Fruit fly (Drosophila melanogaster) whole organism, embryonic: Measurements from ENCODE around the gene CG14273.

ENCODE experiments used
- B-H2 ChIP-seq: fragments of 200-800 bp; sonication (Bioruptor generic); optimal IDR thresholded peaks from 2 replicates; lab custom pipeline; 2018; ENCODE audit warnings: missing biosample characterization, mild to moderate bottlenecking, missing genetic modification characterization
- CG10147 ChIP-seq: fragments of 200-800 bp; sonication (Bioruptor generic); optimal IDR thresholded peaks from 2 replicates; lab custom pipeline; 2019; ENCODE audit warnings: missing biosample characterization, mild to moderate bottlenecking, missing genetic modification characterization, moderate library complexity
- CG1024 ChIP-seq: fragments of 200-800 bp; sonication (Bioruptor generic); IDR thresholded peaks from 2 replicates; pipeline ENCODE4 v1.3.6; 2022; ENCODE audit warnings: missing biosample characterization, missing genetic modification characterization
- CG10274 ChIP-seq: fragments of 200-800 bp; sonication (Bioruptor generic); optimal IDR thresholded peaks from 3 replicates; lab custom pipeline; 2017; ENCODE audit warnings: missing biosample characterization, mild to moderate bottlenecking, missing genetic modification characterization
- CG11456 ChIP-seq: fragments of 200-800 bp; sonication (Bioruptor generic); IDR thresholded peaks from 3 replicates; pipeline ENCODE4 v1.3.6; 2022; ENCODE audit warnings: missing biosample characterization, missing genetic modification characterization
- CG11696 ChIP-seq: fragments of 200-800 bp; sonication (Bioruptor generic); IDR thresholded peaks from 2 replicates; pipeline ENCODE4 v1.3.6; 2022; ENCODE audit warnings: missing biosample characterization, missing genetic modification characterization
- CG12155 ChIP-seq: fragments of 200-800 bp; sonication (Bioruptor generic); optimal IDR thresholded peaks from 3 replicates; lab custom pipeline; 2016; ENCODE audit warnings: missing biosample characterization, missing genetic modification characterization
- CG13287 ChIP-seq: fragments of 200-800 bp; sonication (Bioruptor generic); IDR thresholded peaks from 2 replicates; pipeline ENCODE4 v1.3.6; 2022; ENCODE audit warnings: missing biosample characterization, missing genetic modification characterization; ENCODE audit not compliant: partially characterized antibody
- CG14860 ChIP-seq: fragments of 200-800 bp; sonication (Bioruptor generic); IDR thresholded peaks from 3 replicates; pipeline ENCODE4 v1.3.6; 2022; ENCODE audit warnings: missing biosample characterization, missing genetic modification characterization; ENCODE audit not compliant: partially characterized antibody
- CG15601 ChIP-seq: fragments of 200-800 bp; sonication (Bioruptor generic); optimal IDR thresholded peaks from 3 replicates; lab custom pipeline; 2019; ENCODE audit warnings: missing biosample characterization, mild to moderate bottlenecking, missing genetic modification characterization, moderate library complexity
- CG1602 ChIP-seq: fragments of 200-800 bp; sonication (Bioruptor generic); optimal IDR thresholded peaks from 3 replicates; lab custom pipeline; 2016; ENCODE audit warnings: missing biosample characterization, missing genetic modification characterization
- CG1647 ChIP-seq: fragments of 200-800 bp; sonication (Bioruptor generic); optimal IDR thresholded peaks from 3 replicates; lab custom pipeline; 2016; ENCODE audit warnings: missing biosample characterization, missing genetic modification characterization
- CG17359 ChIP-seq: fragments of 200-800 bp; sonication (Bioruptor generic); optimal IDR thresholded peaks from 3 replicates; lab custom pipeline; 2018; ENCODE audit warnings: missing biosample characterization, mild to moderate bottlenecking, missing genetic modification characterization, moderate library complexity
- CG3407 ChIP-seq: fragments of 200-800 bp; sonication (Bioruptor generic); optimal IDR thresholded peaks from 2 replicates; lab custom pipeline; 2018; ENCODE audit warnings: missing biosample characterization, mild to moderate bottlenecking, missing genetic modification characterization
- CG4328 ChIP-seq: fragments of 200-800 bp; sonication (Bioruptor generic); optimal IDR thresholded peaks from 3 replicates; lab custom pipeline; 2017; ENCODE audit warnings: missing biosample characterization, missing genetic modification reagents, missing genetic modification characterization
- CG4820 ChIP-seq: fragments of 200-800 bp; sonication (Bioruptor generic); optimal IDR thresholded peaks from 3 replicates; lab custom pipeline; 2016; ENCODE audit warnings: missing biosample characterization, missing genetic modification characterization
- CG7372 ChIP-seq: fragments of 200-800 bp; sonication (Bioruptor generic); IDR thresholded peaks from 2 replicates; pipeline ENCODE4 v1.3.6; 2022; ENCODE audit warnings: missing biosample characterization, missing genetic modification characterization
- CG9932 ChIP-seq: fragments of 200-800 bp; sonication (Bioruptor generic); IDR thresholded peaks from 2 replicates; pipeline ENCODE4 v1.3.6; 2022; ENCODE audit warnings: missing biosample characterization, missing genetic modification characterization
- Chrac-16 ChIP-seq: fragments of 200-800 bp; sonication (Bioruptor generic); optimal IDR thresholded peaks from 3 replicates; lab custom pipeline; 2016; ENCODE audit warnings: missing biosample characterization, missing genetic modification characterization
- Dbx ChIP-seq: fragments of 200-800 bp; sonication (Bioruptor generic); IDR thresholded peaks from 3 replicates; pipeline ENCODE4 v1.3.6; 2022; ENCODE audit warnings: missing biosample characterization, missing genetic modification characterization
- Deaf1 ChIP-seq: fragments of 200-800 bp; optimal IDR thresholded peaks from 3 replicates; lab custom pipeline; 2019; ENCODE audit warnings: missing biosample characterization, mild to moderate bottlenecking, missing genetic modification characterization, moderate library complexity
- Dek ChIP-seq: fragments of 200-800 bp; sonication (Bioruptor generic); optimal IDR thresholded peaks from 3 replicates; lab custom pipeline; 2019; ENCODE audit warnings: missing biosample characterization, mild to moderate bottlenecking, missing genetic modification characterization, moderate library complexity
- Dp ChIP-seq: fragments of 200-800 bp; sonication (Bioruptor generic); optimal IDR thresholded peaks from 2 replicates; lab custom pipeline; 2018; ENCODE audit warnings: missing biosample characterization, mild to moderate bottlenecking, missing genetic modification characterization, moderate library complexity
- Gsc ChIP-seq: fragments of 200-800 bp; sonication (Bioruptor generic); IDR thresholded peaks from 2 replicates; pipeline ENCODE4 v1.3.6; 2022; ENCODE audit warnings: missing biosample characterization, missing genetic modification characterization
- HmgD ChIP-seq: fragments of 200-800 bp; sonication (Bioruptor generic); optimal IDR thresholded peaks from 3 replicates; lab custom pipeline; 2016; ENCODE audit warnings: missing biosample characterization, missing genetic modification characterization
- Hmr ChIP-seq: fragments of 200-800 bp; sonication (Bioruptor generic); optimal IDR thresholded peaks from 3 replicates; lab custom pipeline; 2017; ENCODE audit warnings: mild to moderate bottlenecking, missing biosample characterization, missing genetic modification reagents, missing genetic modification characterization
- Hr3 ChIP-seq: fragments of 200-800 bp; sonication (Bioruptor generic); optimal IDR thresholded peaks from 3 replicates; lab custom pipeline; 2016; ENCODE audit warnings: missing biosample characterization, missing genetic modification characterization
- Meics ChIP-seq: fragments of 200-800 bp; sonication (Bioruptor generic); optimal IDR thresholded peaks from 2 replicates; lab custom pipeline; 2017; ENCODE audit warnings: missing biosample characterization, mild to moderate bottlenecking, missing genetic modification characterization
- Mrtf ChIP-seq: fragments of 200-800 bp; sonication (Bioruptor generic); IDR thresholded peaks from 3 replicates; pipeline ENCODE4 v1.3.6; 2022; ENCODE audit warnings: missing biosample characterization, missing genetic modification characterization
- NC2α ChIP-seq: fragments of 200-800 bp; sonication (Bioruptor generic); optimal IDR thresholded peaks from 2 replicates; lab custom pipeline; 2016; ENCODE audit warnings: missing biosample characterization, missing genetic modification characterization
- NfI ChIP-seq: fragments of 200-800 bp; sonication (Bioruptor generic); optimal IDR thresholded peaks from 3 replicates; lab custom pipeline; 2018; ENCODE audit warnings: missing biosample characterization, mild to moderate bottlenecking, missing genetic modification characterization, moderate library complexity
- Oli ChIP-seq: fragments of 200-800 bp; sonication (Bioruptor generic); optimal IDR thresholded peaks from 2 replicates; lab custom pipeline; 2018; ENCODE audit warnings: missing biosample characterization, mild to moderate bottlenecking, missing genetic modification characterization, moderate library complexity
- Stat92E ChIP-seq, 3 experiments: fragments of >200 bp in 2 of 3; fragments of 200-800 bp in 1 of 3; sonication (Bioruptor generic) in 1 of 3; optimal IDR thresholded peaks; 2 replicates each; lab custom pipeline; 2017 to 2019; ENCODE audit warnings: missing biosample characterization in 3 of 3, missing genetic modification characterization in 3 of 3, mild to moderate bottlenecking in 1 of 3, moderate library complexity in 1 of 3
- ab ChIP-seq: fragments of 200-800 bp; sonication (Bioruptor generic); optimal IDR thresholded peaks from 2 replicates; lab custom pipeline; 2016; ENCODE audit warnings: missing biosample characterization, missing genetic modification characterization
- ap ChIP-seq: fragments of 200-800 bp; sonication (Bioruptor generic); IDR thresholded peaks from 2 replicates; pipeline ENCODE4 v1.3.6; 2022; ENCODE audit warnings: missing biosample characterization, missing genetic modification characterization
- ase ChIP-seq: fragments of 200-800 bp; sonication (Bioruptor generic); IDR thresholded peaks from 3 replicates; pipeline ENCODE4 v1.3.6; 2022; ENCODE audit warnings: missing biosample characterization, missing genetic modification characterization
- chm ChIP-seq: fragments of 200-800 bp; sonication (Bioruptor generic); IDR thresholded peaks from 2 replicates; pipeline ENCODE4 v1.3.6; 2022; ENCODE audit warnings: missing biosample characterization, missing genetic modification characterization
- chn ChIP-seq: fragments of 200-800 bp; sonication (Bioruptor generic); optimal IDR thresholded peaks from 2 replicates; lab custom pipeline; 2016; ENCODE audit warnings: missing biosample characterization, missing genetic modification characterization
- dysf ChIP-seq: fragments of 200-800 bp; sonication (Bioruptor generic); IDR thresholded peaks from 3 replicates; pipeline ENCODE4 v1.3.6; 2022; ENCODE audit warnings: missing biosample characterization, missing genetic modification characterization
- esg ChIP-seq: fragments of 200-800 bp; sonication (Bioruptor generic); conservative IDR thresholded peaks from 2 replicates; pipeline ENCODE4 v1.3.6; 2022; ENCODE audit warnings: missing biosample characterization, missing genetic modification characterization
- gsb ChIP-seq: fragments of 200-800 bp; sonication (Bioruptor generic); IDR thresholded peaks from 2 replicates; pipeline ENCODE4 v1.3.6; 2022; ENCODE audit warnings: missing biosample characterization, missing genetic modification characterization
- ind ChIP-seq: fragments of 200-800 bp; sonication (Bioruptor generic); optimal IDR thresholded peaks from 3 replicates; lab custom pipeline; 2016; ENCODE audit warnings: missing biosample characterization, missing genetic modification characterization
- jumu ChIP-seq: fragments of 200-800 bp; sonication (Bioruptor generic); optimal IDR thresholded peaks from 3 replicates; lab custom pipeline; 2016; ENCODE audit warnings: missing biosample characterization, missing genetic modification characterization
- lmd ChIP-seq: fragments of 200-800 bp; sonication (Bioruptor generic); IDR thresholded peaks from 2 replicates; pipeline ENCODE4 v1.3.6; 2022; ENCODE audit warnings: missing biosample characterization, missing genetic modification characterization
- onecut ChIP-seq: fragments of 200-800 bp; sonication (Bioruptor generic); IDR thresholded peaks from 2 replicates; pipeline ENCODE4 v1.3.6; 2022; ENCODE audit warnings: missing biosample characterization, missing genetic modification characterization
- ro ChIP-seq: fragments of 200-800 bp; sonication (Bioruptor generic); IDR thresholded peaks from 2 replicates; pipeline ENCODE4 v1.3.6; 2022; ENCODE audit warnings: missing biosample characterization, missing genetic modification characterization
- sisA ChIP-seq: fragments of 200-800 bp; sonication (Bioruptor generic); IDR thresholded peaks from 2 replicates; pipeline ENCODE4 v1.3.6; 2022; ENCODE audit warnings: missing biosample characterization, missing genetic modification characterization
- tin ChIP-seq: fragments of 200-800 bp; sonication (Bioruptor generic); optimal IDR thresholded peaks from 3 replicates; lab custom pipeline; 2016; ENCODE audit warnings: missing biosample characterization, missing genetic modification characterization
- tna ChIP-seq: fragments of 200-800 bp; sonication (Bioruptor generic); IDR thresholded peaks from 2 replicates; pipeline ENCODE4 v1.3.6; 2022; ENCODE audit warnings: missing biosample characterization, missing genetic modification characterization; ENCODE audit not compliant: partially characterized antibody
- vvl ChIP-seq: fragments of 200-800 bp; sonication (Bioruptor generic); IDR thresholded peaks from 2 replicates; pipeline ENCODE4 v1.3.6; 2022; ENCODE audit warnings: missing biosample characterization, missing genetic modification characterization
- yki ChIP-seq: fragments of >200 bp; optimal IDR thresholded peaks from 3 replicates; lab custom pipeline; 2018

Gene CG14273

dm6 chr2L:8381508-8382036 is 39.1 kb downstream of the CG14273 start, which contains the start of gene AlaRS (continued):
- no peak for TF ChIP-seq ase (GFP tag; lab: Robert Waterston, UW)
- no peak for TF ChIP-seq CG10274
- TF ChIP-seq NC2α (GFP tag; lab: Kevin White, UChicago), result no peak
- no peak for TF ChIP-seq jumu
- no peak for TF ChIP-seq CG1024 (GFP tag; lab: Robert Waterston, UW)
- TF ChIP-seq Deaf1 (tag; lab: Kevin White, UChicago), result peak; percentile 9
- TF ChIP-seq CG15601 (tag; lab: Kevin White, UChicago), result peak; percentile 16
- peak; percentile 3 for TF ChIP-seq CG1602 (GFP tag; lab: Kevin White, UChicago)
- no peak for TF ChIP-seq chn (GFP tag; lab: Kevin White, UChicago)
- peak; percentile 21 for TF ChIP-seq CG10147 (GFP tag; lab: Kevin White, UChicago)
- 0 out of 3 replicates have a peak, but pooled peaks have one; percentile 6 for TF ChIP-seq Dbx (GFP tag; lab: Robert Waterston, UW)
- TF ChIP-seq yki (lab: Kevin White, UChicago), result no peak
- no peak for TF ChIP-seq CG1647 (GFP tag; lab: Kevin White, UChicago)
- TF ChIP-seq ind, result peak; percentile 25
- TF ChIP-seq Chrac-16 (GFP tag; lab: Kevin White, UChicago), result peak; percentile 16
- no peak for TF ChIP-seq Gsc (GFP tag; lab: Robert Waterston, UW)
- TF ChIP-seq CG14860 (GFP tag; lab: Robert Waterston, UW), result peak; percentile 41; the same call in 1 of the 3 replicates
- peak; percentile 19 for TF ChIP-seq tin (GFP tag; lab: Kevin White, UChicago)
- TF ChIP-seq CG4328 (GFP tag; lab: Kevin White, UChicago), result peak; percentile 27
- TF ChIP-seq ro, result no peak
- no peak for TF ChIP-seq ap
- no peak for TF ChIP-seq ab (GFP tag; lab: Kevin White, UChicago)
- no peak for TF ChIP-seq CG11456 (GFP tag; lab: Robert Waterston, UW)
- peak; percentile 24 for TF ChIP-seq Dp (GFP tag; lab: Kevin White, UChicago)
- TF ChIP-seq Mrtf (GFP tag; lab: Robert Waterston, UW), result no peak
- peak; percentile 83 for TF ChIP-seq CG13287
- TF ChIP-seq sisA (GFP tag; lab: Robert Waterston, UW), result no peak
- TF ChIP-seq vvl (GFP tag; lab: Robert Waterston, UW), result peak; percentile 44; the same call in 1 of the 2 replicates
- TF ChIP-seq Oli (tag; lab: Kevin White, UChicago), result peak; percentile 9
- 0 out of 2 replicates have a peak, but pooled peaks have one; percentile 14 for TF ChIP-seq lmd
- no peak for TF ChIP-seq Stat92E (GFP tag; optimal IDR thresholded peaks at IDR 0.05; lab: Kevin White, UChicago)
- TF ChIP-seq onecut (GFP tag; lab: Robert Waterston, UW), result peak; percentile 10; the same call in 1 of the 2 replicates
- peak; percentile 39 for TF ChIP-seq B-H2 (GFP tag; lab: Kevin White, UChicago)
- peak; percentile 49 for TF ChIP-seq CG9932 (GFP tag; lab: Robert Waterston, UW)
- TF ChIP-seq gsb, result no peak
- TF ChIP-seq CG11696 (GFP tag; lab: Robert Waterston, UW), result no peak
- peak; percentile 24 for TF ChIP-seq Hr3 (GFP tag; lab: Kevin White, UChicago)
- TF ChIP-seq esg (GFP tag; lab: Robert Waterston, UW), result peak; percentile 18; the same call in 1 of the 2 replicates
- peak; percentile 28 for TF ChIP-seq Meics (GFP tag; lab: Kevin White, UChicago)
- no peak for TF ChIP-seq Dek
- no peak for TF ChIP-seq CG7372 (GFP tag; lab: Robert Waterston, UW)
- TF ChIP-seq CG3407 (GFP tag; lab: Kevin White, UChicago), result peak; percentile 24
- TF ChIP-seq NfI (GFP tag; lab: Kevin White, UChicago), result peak; percentile 4
- peak; percentile 57 for TF ChIP-seq CG12155 (GFP tag; lab: Kevin White, UChicago)
- no peak for TF ChIP-seq HmgD (GFP tag; lab: Kevin White, UChicago)
- TF ChIP-seq Hmr (GFP tag; lab: Kevin White, UChicago), result peak; percentile 30
- no peak; the same call in 2 of the 3 replicates for TF ChIP-seq dysf
- TF ChIP-seq CG4820, result peak; percentile 17
- peak; percentile 37 for TF ChIP-seq CG17359 (tag; lab: Kevin White, UChicago)
- TF ChIP-seq chm (GFP tag; lab: Robert Waterston, UW), result no peak; the same call in 1 of the 2 replicates
- no peak for TF ChIP-seq tna (GFP tag; lab: Robert Waterston, UW)
